Worm (Caenorhabditis elegans) whole organism, midembryonic: ENCODE data around the gene T24A6.1.

Experiments
- T22C8.4 ChIP-seq: fragments of 200-800 bp; sonication (Bioruptor generic); IDR thresholded peaks from 2 replicates; pipeline ENCODE4 v1.3.6; 2022; ENCODE audit warnings: missing genetic modification characterization, missing compliant biosample characterization
- klf-2 ChIP-seq: fragments of 200-800 bp; sonication (Bioruptor generic); conservative IDR thresholded peaks from 2 replicates; pipeline ENCODE4 v1.3.6; 2022; ENCODE audit warnings: missing genetic modification reagents, missing genetic modification characterization, missing compliant biosample characterization
- med-1 ChIP-seq: sonication (generic microtip); optimal IDR thresholded peaks from 2 replicates; lab custom pipeline; 2017; ENCODE audit warnings: missing genetic modification characterization, mild to moderate bottlenecking, missing compliant biosample characterization, antibody characterized with exemption, missing genetic modification reagents; ENCODE audit not compliant: insufficient read depth
- ref-1 ChIP-seq: fragments of 200-800 bp; sonication (Bioruptor generic); conservative IDR thresholded peaks from 2 replicates; pipeline ENCODE4 v1.3.6; 2022; ENCODE audit warnings: missing genetic modification reagents, missing genetic modification characterization, missing compliant biosample characterization
- ztf-23 ChIP-seq: fragments of 200-800 bp; sonication (Bioruptor generic); IDR thresholded peaks from 2 replicates; pipeline ENCODE4 v1.3.6; 2022; ENCODE audit warnings: missing genetic modification reagents, missing genetic modification characterization, missing compliant biosample characterization

DNA sequence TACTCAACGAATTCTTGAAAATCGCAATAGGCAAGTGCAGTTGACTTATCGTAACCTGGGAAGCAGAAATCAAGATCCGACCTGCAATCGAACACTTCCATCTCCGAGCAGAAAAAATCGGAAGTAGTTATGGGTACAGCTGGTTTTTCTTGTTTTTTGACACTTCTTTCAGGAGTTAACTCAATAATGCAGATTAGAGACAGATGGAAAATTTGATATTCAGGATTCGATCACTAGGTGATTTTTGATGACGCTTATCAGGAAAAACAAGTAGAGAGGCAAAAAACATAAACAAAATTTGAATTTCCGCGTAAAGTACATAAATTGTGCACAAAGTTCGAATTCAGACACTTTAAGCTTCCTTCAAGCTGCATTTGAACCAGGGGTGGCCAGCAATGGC lies 10.0 kb upstream of the T24A6.1 start, which contains the start of gene srw-130:
- no peak for TF ChIP-seq T22C8.4 (GFP tag; lab: Robert Waterston, UW)
- no peak for TF ChIP-seq ref-1 (GFP tag; lab: Robert Waterston, UW)
- TF ChIP-seq med-1 (GFP tag; lab: Kevin White, UChicago) = no peak
- TF ChIP-seq klf-2 (GFP tag; lab: Robert Waterston, UW) = no peak
- TF ChIP-seq ztf-23 = no peak
